Fruit fly (Drosophila melanogaster): ENCODE results near the gene lmd.

Gene lmd

dm6 chr3R:23048690-23049118 lies 22.2 kb upstream of the lmd start (continued):
- TF ChIP-seq net (GFP tag; optimal IDR thresholded peaks at IDR 0.05): peak; percentile 81
- TF ChIP-seq Eip93F (GFP tag; optimal IDR thresholded peaks at IDR 0.05): peak; percentile 0
- peak; percentile 91 for TF ChIP-seq Hr4 (GFP tag; optimal IDR thresholded peaks at IDR 0.05)
- peak; percentile 74 for TF ChIP-seq Sox102F (GFP tag; optimal IDR thresholded peaks at IDR 0.05)
- peak; percentile 74 for TF ChIP-seq CG7368 (GFP tag; optimal IDR thresholded peaks at IDR 0.05)
- peak; percentile 89 for TF ChIP-seq OdsH (GFP tag; optimal IDR thresholded peaks at IDR 0.05)
- TF ChIP-seq CG31627 (GFP tag; optimal IDR thresholded peaks at IDR 0.05): peak; percentile 85
- TF ChIP-seq svp (GFP tag): peak; percentile 96
- TF ChIP-seq CG3032 (tag; optimal IDR thresholded peaks at IDR 0.05): peak; percentile 87
- TF ChIP-seq CG6276 (GFP tag; optimal IDR thresholded peaks at IDR 0.05): peak; percentile 85
- TF ChIP-seq Lpt (GFP tag; optimal IDR thresholded peaks at IDR 0.05): peak; percentile 78
- TF ChIP-seq CG11294 (GFP tag; IDR thresholded peaks at IDR 0.05): peak; percentile 60
- peak; percentile 85 for TF ChIP-seq CG8632 (GFP tag; optimal IDR thresholded peaks at IDR 0.05)
- peak; percentile 91 for TF ChIP-seq CG15336 (GFP tag; IDR thresholded peaks at IDR 0.05)
- peak; percentile 83 for TF ChIP-seq CG6808 (GFP tag; optimal IDR thresholded peaks at IDR 0.05)
- TF ChIP-seq CG11762 (GFP tag; optimal IDR thresholded peaks at IDR 0.05; ENCODE audit: insufficient read depth): peak; percentile 79
- peak; percentile 87 for TF ChIP-seq CG4318 (GFP tag; optimal IDR thresholded peaks at IDR 0.05)
- peak; percentile 91 for TF ChIP-seq CG34406 (GFP tag; optimal IDR thresholded peaks at IDR 0.05)
- TF ChIP-seq Ets96B (tag; optimal IDR thresholded peaks at IDR 0.05): peak; percentile 83
- TF ChIP-seq topi (GFP tag; optimal IDR thresholded peaks at IDR 0.05): peak; percentile 89
- peak; percentile 74 for TF ChIP-seq Sox15 (GFP tag; optimal IDR thresholded peaks at IDR 0.05)
- TF ChIP-seq Blimp-1 (GFP tag; optimal IDR thresholded peaks at IDR 0.05): peak; percentile 72
- peak; percentile 74 for TF ChIP-seq CG11902 (GFP tag; optimal IDR thresholded peaks at IDR 0.05)
- peak; percentile 89 for TF ChIP-seq achi (GFP tag; optimal IDR thresholded peaks at IDR 0.05)
- TF ChIP-seq CG6163 (GFP tag; IDR thresholded peaks at IDR 0.05): peak; percentile 68; the same call in 2 of the 3 replicates
- TF ChIP-seq Hr39 (GFP tag; optimal IDR thresholded peaks at IDR 0.05): peak; percentile 79
- peak; percentile 73 for TF ChIP-seq fd59A (GFP tag; optimal IDR thresholded peaks at IDR 0.05)
- TF ChIP-seq CG10631 (GFP tag; optimal IDR thresholded peaks at IDR 0.05): peak; percentile 87
- peak; percentile 72 for TF ChIP-seq dac (GFP tag; optimal IDR thresholded peaks at IDR 0.05)
- peak; percentile 22 to 92 for TF ChIP-seq salr (GFP tag; optimal IDR thresholded peaks at IDR 0.05)
- peak; percentile 87 for TF ChIP-seq Sox14 (GFP tag; optimal IDR thresholded peaks at IDR 0.05)
- TF ChIP-seq Gug (GFP tag; IDR thresholded peaks at IDR 0.05): peak; percentile 77
- TF ChIP-seq pdm3 (GFP tag; optimal IDR thresholded peaks at IDR 0.05): peak; percentile 89
- TF ChIP-seq cyc (GFP tag; optimal IDR thresholded peaks at IDR 0.05): peak; percentile 83
- peak; percentile 62 to 71 for TF ChIP-seq ss (GFP tag; optimal IDR thresholded peaks at IDR 0.05)
- peak; percentile 69 for TF ChIP-seq dsx (GFP tag; optimal IDR thresholded peaks at IDR 0.05; ENCODE audit: poor library complexity, severe bottlenecking)
- TF ChIP-seq Eip78C (GFP tag): peak; percentile 98
- TF ChIP-seq Ets21C (GFP tag; optimal IDR thresholded peaks at IDR 0.05): peak; percentile 74
- TF ChIP-seq Hr38 (GFP tag; optimal IDR thresholded peaks at IDR 0.05): no peak
- peak; percentile 86 for TF ChIP-seq eg (GFP tag; IDR thresholded peaks at IDR 0.05)
- TF ChIP-seq CG16779 (tag; optimal IDR thresholded peaks at IDR 0.05): peak; percentile 36
- TF ChIP-seq CG8119 (GFP tag; IDR thresholded peaks at IDR 0.05): peak; percentile 92
- peak; percentile 91 for TF ChIP-seq Met (GFP tag; optimal IDR thresholded peaks at IDR 0.05)
- TF ChIP-seq fkh (GFP tag; optimal IDR thresholded peaks at IDR 0.05): peak; percentile 67
